Worm (Caenorhabditis elegans) whole organism, young adult: ENCODE measurements around the gene srj-24.

Experiments
- B0336.3 ChIP-seq: fragments of 200-800 bp; sonication (Bioruptor generic); IDR thresholded peaks from 2 replicates; pipeline ENCODE4 v1.3.6; 2022; ENCODE audit warnings: missing genetic modification characterization, missing compliant biosample characterization
- C06A6.2 ChIP-seq: fragments of 200-800 bp; sonication (Bioruptor generic); conservative IDR thresholded peaks from 2 replicates; pipeline ENCODE4 v1.3.6; 2022; ENCODE audit warnings: missing genetic modification characterization, missing compliant biosample characterization
- F22D6.2 ChIP-seq: sonication (generic microtip); optimal IDR thresholded peaks from 2 replicates; lab custom pipeline; 2016; ENCODE audit warnings: mild to moderate bottlenecking, missing genetic modification characterization, missing compliant biosample characterization
- F52B5.7 ChIP-seq: sonication (generic microtip); optimal IDR thresholded peaks from 2 replicates; lab custom pipeline; 2016; ENCODE audit warnings: mild to moderate bottlenecking, missing genetic modification characterization, missing compliant biosample characterization
- F57A8.1 ChIP-seq: fragments of 200-800 bp; sonication (Bioruptor generic); optimal IDR thresholded peaks from 2 replicates; lab custom pipeline; 2018; ENCODE audit warnings: mild to moderate bottlenecking, missing genetic modification characterization, moderate library complexity, missing compliant biosample characterization
- K11D2.4 ChIP-seq: fragments of 200-800 bp; sonication (Bioruptor generic); IDR thresholded peaks from 2 replicates; pipeline ENCODE4 v1.3.6; 2022; ENCODE audit warnings: missing genetic modification reagents, missing genetic modification characterization, missing compliant biosample characterization
- K12H6.12 ChIP-seq: fragments of 200-800 bp; sonication (Bioruptor generic); optimal IDR thresholded peaks from 2 replicates; lab custom pipeline; 2018; ENCODE audit warnings: mild to moderate bottlenecking, missing genetic modification characterization, missing compliant biosample characterization
- Y95B8A.8 ChIP-seq: fragments of 200-800 bp; sonication (Bioruptor generic); IDR thresholded peaks from 2 replicates; pipeline ENCODE4 v1.3.6; 2022; ENCODE audit warnings: missing genetic modification reagents, missing genetic modification characterization, missing compliant biosample characterization
- ZK185.1 ChIP-seq: sonication (generic microtip); optimal IDR thresholded peaks from 2 replicates; lab custom pipeline; 2016; ENCODE audit warnings: mild to moderate bottlenecking, missing genetic modification characterization, missing compliant biosample characterization; ENCODE audit not compliant: poor library complexity, severe bottlenecking
- aptf-2 ChIP-seq: fragments of 200-800 bp; sonication (Bioruptor generic); conservative IDR thresholded peaks from 2 replicates; pipeline ENCODE4 v1.3.6; 2022; ENCODE audit warnings: missing genetic modification reagents, missing genetic modification characterization, missing compliant biosample characterization
- aptf-3 ChIP-seq: fragments of 200-800 bp; sonication (Bioruptor generic); IDR thresholded peaks from 2 replicates; pipeline ENCODE4 v1.3.6; 2022; ENCODE audit warnings: missing genetic modification characterization, missing compliant biosample characterization
- attf-3 ChIP-seq: fragments of 200-800 bp; sonication (Bioruptor generic); conservative IDR thresholded peaks from 2 replicates; pipeline ENCODE4 v1.3.6; 2022; ENCODE audit warnings: missing genetic modification reagents, missing genetic modification characterization, missing compliant biosample characterization
- attf-5 ChIP-seq: fragments of 200-800 bp; sonication (Bioruptor generic); optimal IDR thresholded peaks from 2 replicates; lab custom pipeline; 2018; ENCODE audit warnings: mild to moderate bottlenecking, missing genetic modification characterization, missing compliant biosample characterization
- cebp-1 ChIP-seq, 2 experiments: fragments of 200-800 bp in 1 of 2; sonication (Bioruptor generic) in 1 of 2; sonication (generic microtip) in 1 of 2; IDR thresholded peaks in 1 of 2; optimal IDR thresholded peaks in 1 of 2; 2 replicates each; pipeline versions ENCODE4 v1.3.6 to Lab custom; 2017 to 2022; ENCODE audit warnings: missing compliant biosample characterization in 2 of 2, missing genetic modification characterization in 2 of 2, mild to moderate bottlenecking in 1 of 2, missing genetic modification reagents in 1 of 2, moderate library complexity in 1 of 2
- ceh-27 ChIP-seq: fragments of 200-800 bp; sonication (Bioruptor generic); optimal IDR thresholded peaks from 2 replicates; lab custom pipeline; 2018; ENCODE audit warnings: mild to moderate bottlenecking, missing genetic modification characterization, moderate library complexity, missing compliant biosample characterization
- ceh-40 ChIP-seq: fragments of 200-800 bp; sonication (Bioruptor generic); IDR thresholded peaks from 2 replicates; pipeline ENCODE4 v1.3.6; 2022; ENCODE audit warnings: missing genetic modification characterization, missing compliant biosample characterization
- ceh-79 ChIP-seq: sonication (generic microtip); optimal IDR thresholded peaks from 2 replicates; lab custom pipeline; 2017; ENCODE audit warnings: mild to moderate bottlenecking, missing genetic modification characterization, missing compliant biosample characterization
- chd-7 ChIP-seq: sonication (generic microtip); optimal IDR thresholded peaks from 2 replicates; lab custom pipeline; 2016; ENCODE audit warnings: mild to moderate bottlenecking, missing genetic modification characterization, moderate library complexity, missing compliant biosample characterization
- dpl-1 ChIP-seq: fragments of 150-350 bp; optimal IDR thresholded peaks from 2 replicates; lab custom pipeline; 2014; ENCODE audit warnings: missing biosample characterization, missing genetic modification reagents, missing genetic modification characterization
- efl-1 ChIP-seq: fragments of 150-350 bp; optimal IDR thresholded peaks from 2 replicates; lab custom pipeline; 2014; ENCODE audit warnings: missing biosample characterization, missing genetic modification reagents, missing genetic modification characterization
- hmg-20 ChIP-seq: fragments of 200-800 bp; sonication (Bioruptor generic); IDR thresholded peaks from 2 replicates; pipeline ENCODE4 v1.3.6; 2022; ENCODE audit warnings: missing genetic modification reagents, missing genetic modification characterization, missing compliant biosample characterization
- hsf-1 ChIP-seq: fragments of 200-800 bp; sonication (Bioruptor generic); IDR thresholded peaks from 2 replicates; pipeline ENCODE4 v1.3.6; 2022; ENCODE audit warnings: missing genetic modification reagents, missing genetic modification characterization, missing compliant biosample characterization
- let-526 ChIP-seq: fragments of 200-800 bp; sonication (Bioruptor generic); IDR thresholded peaks from 2 replicates; pipeline ENCODE4 v1.3.6; 2022; ENCODE audit warnings: missing genetic modification reagents, missing genetic modification characterization, missing compliant biosample characterization
- lin-26 ChIP-seq: fragments of 200-800 bp; sonication (Bioruptor generic); IDR thresholded peaks from 2 replicates; pipeline ENCODE4 v1.3.6; 2022; ENCODE audit warnings: missing genetic modification reagents, missing genetic modification characterization, missing compliant biosample characterization
- lin-35 ChIP-seq, 3 experiments: fragments of 150-350 bp in 2 of 3; sonication (generic microtip) in 1 of 3; optimal IDR thresholded peaks; 2 replicates each; lab custom pipeline; 2014 to 2018; ENCODE audit warnings: missing biosample characterization in 3 of 3, missing genetic modification characterization in 3 of 3, missing genetic modification reagents in 3 of 3
- lin-40 ChIP-seq: sonication (generic microtip); optimal IDR thresholded peaks from 2 replicates; lab custom pipeline; 2016; ENCODE audit warnings: missing genetic modification characterization, mild to moderate bottlenecking, missing compliant biosample characterization, missing genotype, missing genetic modification reagents
- lsl-1 ChIP-seq: fragments of 200-800 bp; sonication (Bioruptor generic); optimal IDR thresholded peaks from 2 replicates; lab custom pipeline; 2018; ENCODE audit warnings: mild to moderate bottlenecking, missing genetic modification characterization, moderate library complexity, missing compliant biosample characterization
- lsy-27 ChIP-seq: sonication (generic microtip); optimal IDR thresholded peaks from 2 replicates; lab custom pipeline; 2017; ENCODE audit warnings: missing genetic modification characterization, mild to moderate bottlenecking, missing compliant biosample characterization, antibody characterized with exemption, missing genotype, borderline replicate concordance; ENCODE audit not compliant: insufficient read depth
- madf-10 ChIP-seq: sonication (generic microtip); optimal IDR thresholded peaks from 2 replicates; lab custom pipeline; 2016; ENCODE audit warnings: mild to moderate bottlenecking, missing genetic modification characterization, missing compliant biosample characterization
- madf-3 ChIP-seq: fragments of 200-800 bp; sonication (Bioruptor generic); IDR thresholded peaks from 2 replicates; pipeline ENCODE4 v1.3.6; 2022; ENCODE audit warnings: missing genetic modification reagents, missing genetic modification characterization, missing compliant biosample characterization
- madf-8 ChIP-seq: fragments of 200-800 bp; sonication (Bioruptor generic); conservative IDR thresholded peaks from 2 replicates; pipeline ENCODE4 v1.3.6; 2022; ENCODE audit warnings: missing genetic modification reagents, missing genetic modification characterization, missing compliant biosample characterization
- nfya-1 ChIP-seq: sonication (generic microtip); optimal IDR thresholded peaks from 2 replicates; lab custom pipeline; 2017; ENCODE audit warnings: antibody characterized with exemption, missing compliant biosample characterization, missing genetic modification characterization, borderline replicate concordance; ENCODE audit not compliant: insufficient read depth
- nhr-27 ChIP-seq: fragments of 200-800 bp; sonication (Bioruptor generic); optimal IDR thresholded peaks from 2 replicates; lab custom pipeline; 2018; ENCODE audit warnings: mild to moderate bottlenecking, missing genetic modification characterization, moderate library complexity, missing compliant biosample characterization
- nhr-80 ChIP-seq: sonication (generic microtip); optimal IDR thresholded peaks from 2 replicates; lab custom pipeline; 2016; ENCODE audit warnings: missing genetic modification characterization, missing compliant biosample characterization
- pha-4 ChIP-seq: fragments of 150-350 bp; sonication (generic microtip); optimal IDR thresholded peaks from 2 replicates; lab custom pipeline; 2014; ENCODE audit warnings: missing biosample characterization, missing genetic modification reagents, missing genetic modification characterization
- repo-1 ChIP-seq: sonication (generic microtip); optimal IDR thresholded peaks from 2 replicates; lab custom pipeline; 2017; ENCODE audit warnings: mild to moderate bottlenecking, missing genetic modification characterization, missing compliant biosample characterization
- sea-2 ChIP-seq: fragments of 200-800 bp; sonication (Bioruptor generic); IDR thresholded peaks from 2 replicates; pipeline ENCODE4 v1.3.6; 2022; ENCODE audit warnings: missing genetic modification characterization, missing compliant biosample characterization
- snpc-1.1 ChIP-seq: sonication (generic microtip); optimal IDR thresholded peaks from 2 replicates; lab custom pipeline; 2017; ENCODE audit warnings: missing genetic modification characterization, mild to moderate bottlenecking, missing compliant biosample characterization, antibody characterized with exemption, moderate library complexity, missing genotype, missing genetic modification reagents; ENCODE audit not compliant: insufficient read depth
- snpc-1.3 ChIP-seq: sonication (generic microtip); optimal IDR thresholded peaks from 2 replicates; lab custom pipeline; 2017; ENCODE audit warnings: missing genetic modification characterization, mild to moderate bottlenecking, missing compliant biosample characterization, antibody characterized with exemption, moderate library complexity, missing genotype, missing genetic modification reagents; ENCODE audit not compliant: insufficient read depth
- tbp1 ChIP-seq: fragments of 200-800 bp; sonication (Bioruptor generic); optimal IDR thresholded peaks from 2 replicates; lab custom pipeline; 2018; ENCODE audit warnings: mild to moderate bottlenecking, missing genetic modification characterization, missing compliant biosample characterization
- tlf-1 ChIP-seq: fragments of 200-800 bp; sonication (Bioruptor generic); optimal IDR thresholded peaks from 2 replicates; lab custom pipeline; 2018; ENCODE audit warnings: mild to moderate bottlenecking, missing genetic modification characterization, missing compliant biosample characterization
- unc-130 ChIP-seq: sonication (generic microtip); optimal IDR thresholded peaks from 2 replicates; lab custom pipeline; 2016; ENCODE audit warnings: missing genetic modification reagents, missing genetic modification characterization, missing compliant biosample characterization
- zfh-2 ChIP-seq: fragments of 200-800 bp; sonication (Bioruptor generic); conservative IDR thresholded peaks from 2 replicates; pipeline ENCODE4 v1.3.6; 2022; ENCODE audit warnings: missing genetic modification reagents, missing genetic modification characterization, missing compliant biosample characterization
- zim-3 ChIP-seq: sonication (generic microtip); optimal IDR thresholded peaks from 2 replicates; lab custom pipeline; 2017; ENCODE audit warnings: mild to moderate bottlenecking, missing genetic modification characterization, moderate library complexity, missing compliant biosample characterization
- ztf-26 ChIP-seq: sonication (generic microtip); optimal IDR thresholded peaks from 2 replicates; lab custom pipeline; 2017; ENCODE audit warnings: missing genetic modification characterization, missing compliant biosample characterization

srj-24 gene

ce11 chrV:724470-724890, 14.2 kb downstream of the srj-24 start (continued):
- no peak for TF ChIP-seq madf-8 (GFP tag; lab: Robert Waterston, UW)
- no peak for TF ChIP-seq unc-130 (GFP tag; lab: Kevin White, UChicago)
- TF ChIP-seq F52B5.7, result no peak
- no peak for TF ChIP-seq hmg-20 (GFP tag; lab: Robert Waterston, UW)
- TF ChIP-seq chd-7, result no peak
- TF ChIP-seq, all 124 proteins: peak for 12

ce11 chrV:723895-724352, 14.7 kb downstream of the srj-24 start, which contains the start of gene fbxb-72:
Gene fbxb-72, minus strand, starts transcription at chrV:723952.
- peak; percentile 39 for TF ChIP-seq nhr-80 (tag; lab: Kevin White, UChicago)
- TF ChIP-seq sea-2 (GFP tag; lab: Robert Waterston, UW), result 0 out of 2 replicates have a peak, but pooled peaks have one; percentile 9
- TF ChIP-seq nfya-1, result no peak
- TF ChIP-seq madf-3 (GFP tag; lab: Robert Waterston, UW), result 0 out of 2 replicates have a peak, but pooled peaks have one; percentile 9
- TF ChIP-seq ZK185.1 (tag; lab: Kevin White, UChicago), result peak; percentile 95
- TF ChIP-seq attf-5 (GFP tag; lab: Kevin White, UChicago), result peak; percentile 29
- TF ChIP-seq attf-3 (GFP tag; lab: Robert Waterston, UW), result no peak
- no peak for TF ChIP-seq ceh-40 (GFP tag; lab: Robert Waterston, UW)
- peak; percentile 22 for TF ChIP-seq ceh-27 (GFP tag; lab: Kevin White, UChicago)
- TF ChIP-seq cebp-1 (GFP tag; IDR thresholded peaks at IDR 0.05; lab: Robert Waterston, UW), result peak; percentile 73
- TF ChIP-seq cebp-1 (tag; optimal IDR thresholded peaks at IDR 0.05; lab: Kevin White, UChicago), result peak; percentile 89
- peak; percentile 64 for TF ChIP-seq snpc-1.3 (tag; lab: Kevin White, UChicago)
- no peak for TF ChIP-seq lsy-27 (tag; lab: Kevin White, UChicago)
- peak; percentile 41 for TF ChIP-seq F57A8.1
- TF ChIP-seq dpl-1 (GFP tag; lab: Kevin White, UChicago), result no peak
- TF ChIP-seq pha-4, result peak; percentile 94
- peak; percentile 53 for TF ChIP-seq K12H6.12
- TF ChIP-seq B0336.3 (GFP tag; lab: Robert Waterston, UW), result peak; percentile 77
- no peak for TF ChIP-seq lsl-1
- peak; percentile 46 for TF ChIP-seq zim-3
- peak; percentile 23; the same call in 1 of the 2 replicates for TF ChIP-seq hsf-1 (GFP tag; lab: Robert Waterston, UW)
- no peak for TF ChIP-seq snpc-1.1 (tag; lab: Kevin White, UChicago)
- peak; percentile 5 for TF ChIP-seq nhr-27 (tag; lab: Kevin White, UChicago)
- peak; percentile 68 for TF ChIP-seq ztf-26
- TF ChIP-seq Y95B8A.8, result peak; percentile 81; the same call in 1 of the 2 replicates
- peak; percentile 90 for TF ChIP-seq repo-1 (tag; lab: Kevin White, UChicago)
- TF ChIP-seq aptf-3 (GFP tag; lab: Robert Waterston, UW), result no peak
- peak in 1 of 3 experiments; percentile 77 for TF ChIP-seq lin-35 (GFP tag; optimal IDR thresholded peaks at IDR 0.05; lab: Kevin White, UChicago)
- peak; percentile 89 for TF ChIP-seq tlf-1 (GFP tag; lab: Kevin White, UChicago)
- no peak for TF ChIP-seq zfh-2 (GFP tag; lab: Robert Waterston, UW)
- 0 out of 2 replicates have a peak, but pooled peaks have one; percentile 11 for TF ChIP-seq let-526
- peak; percentile 66 for TF ChIP-seq madf-10 (tag; lab: Kevin White, UChicago)
- TF ChIP-seq K11D2.4 (GFP tag; lab: Robert Waterston, UW), result peak; percentile 78
- no peak for TF ChIP-seq efl-1
- TF ChIP-seq hmg-20 (GFP tag; lab: Robert Waterston, UW), result 0 out of 2 replicates have a peak, but pooled peaks have one; percentile 3
- TF ChIP-seq tbp1 (GFP tag; lab: Kevin White, UChicago), result peak; percentile 51
- peak; percentile 32; the same call in 1 of the 2 replicates for TF ChIP-seq lin-26 (GFP tag; lab: Robert Waterston, UW)
- no peak for TF ChIP-seq aptf-2 (GFP tag; lab: Robert Waterston, UW)
- TF ChIP-seq lin-40, result peak; percentile 75
- TF ChIP-seq ceh-79, result no peak
- peak; percentile 71; the same call in 1 of the 2 replicates for TF ChIP-seq C06A6.2 (GFP tag; lab: Robert Waterston, UW)
- peak; percentile 85 for TF ChIP-seq F22D6.2 (tag; lab: Kevin White, UChicago)
